Fruit fly (Drosophila melanogaster) whole organism, embryonic: ENCODE data around the gene CG17270.

Experiments used
- CG11398 ChIP-seq: fragments of 200-800 bp; sonication (Bioruptor generic); optimal IDR thresholded peaks from 2 replicates; lab custom pipeline; 2016; ENCODE audit warnings: missing biosample characterization, missing genetic modification characterization
- CG11560 ChIP-seq: fragments of 200-800 bp; sonication (Bioruptor generic); IDR thresholded peaks from 3 replicates; pipeline ENCODE4 v1.3.6; 2022; ENCODE audit warnings: missing biosample characterization, missing genetic modification characterization
- CG12071 ChIP-seq: fragments of 200-800 bp; sonication (Bioruptor generic); optimal IDR thresholded peaks from 3 replicates; lab custom pipeline; 2018; ENCODE audit warnings: missing biosample characterization, mild to moderate bottlenecking, missing genetic modification characterization
- CG12104 ChIP-seq: fragments of 200-800 bp; sonication (Bioruptor generic); optimal IDR thresholded peaks from 3 replicates; lab custom pipeline; 2016; ENCODE audit warnings: missing biosample characterization, missing genetic modification characterization
- CG12659 ChIP-seq: fragments of 200-800 bp; sonication (Bioruptor generic); optimal IDR thresholded peaks from 3 replicates; lab custom pipeline; 2017; ENCODE audit warnings: mild to moderate bottlenecking, missing biosample characterization, missing genetic modification reagents, missing genetic modification characterization
- CG15073 ChIP-seq: fragments of 200-800 bp; sonication (Bioruptor generic); optimal IDR thresholded peaks from 2 replicates; lab custom pipeline; 2016; ENCODE audit warnings: missing biosample characterization, missing genetic modification characterization
- CG15479 ChIP-seq: fragments of 200-800 bp; sonication (Bioruptor generic); optimal IDR thresholded peaks from 3 replicates; lab custom pipeline; 2019; ENCODE audit warnings: missing biosample characterization, mild to moderate bottlenecking, missing genetic modification characterization, moderate library complexity
- CG15514 ChIP-seq: fragments of 200-800 bp; sonication (Bioruptor generic); optimal IDR thresholded peaks from 3 replicates; lab custom pipeline; 2017; ENCODE audit warnings: missing biosample characterization, missing genetic modification characterization, mild to moderate bottlenecking, moderate library complexity, missing genetic modification reagents
- CG15601 ChIP-seq: fragments of 200-800 bp; sonication (Bioruptor generic); optimal IDR thresholded peaks from 3 replicates; lab custom pipeline; 2019; ENCODE audit warnings: missing biosample characterization, mild to moderate bottlenecking, missing genetic modification characterization, moderate library complexity
- CG1602 ChIP-seq: fragments of 200-800 bp; sonication (Bioruptor generic); optimal IDR thresholded peaks from 3 replicates; lab custom pipeline; 2016; ENCODE audit warnings: missing biosample characterization, missing genetic modification characterization
- CG17568 ChIP-seq: fragments of 200-800 bp; sonication (Bioruptor generic); optimal IDR thresholded peaks from 2 replicates; lab custom pipeline; 2018; ENCODE audit warnings: missing biosample characterization, mild to moderate bottlenecking, missing genetic modification characterization, moderate library complexity
- CG30020 ChIP-seq: fragments of 200-800 bp; optimal IDR thresholded peaks from 2 replicates; lab custom pipeline; 2019; ENCODE audit warnings: missing biosample characterization, mild to moderate bottlenecking, missing genetic modification characterization, moderate library complexity
- CG31388 ChIP-seq: fragments of 200-800 bp; sonication (Bioruptor generic); optimal IDR thresholded peaks from 2 replicates; lab custom pipeline; 2016; ENCODE audit warnings: missing biosample characterization, missing genetic modification characterization
- CG32532 ChIP-seq: fragments of 200-800 bp; sonication (Bioruptor generic); IDR thresholded peaks from 2 replicates; pipeline ENCODE4 v1.3.6; 2022; ENCODE audit warnings: missing biosample characterization, missing genetic modification characterization
- CG32772 ChIP-seq: fragments of 200-800 bp; sonication (Bioruptor generic); IDR thresholded peaks from 2 replicates; pipeline ENCODE4 v1.3.6; 2022; ENCODE audit warnings: missing biosample characterization, missing genetic modification characterization
- CG42726 ChIP-seq: fragments of 200-800 bp; sonication (Bioruptor generic); IDR thresholded peaks from 2 replicates; pipeline ENCODE4 v1.3.6; 2022; ENCODE audit warnings: missing biosample characterization, missing genetic modification characterization; ENCODE audit not compliant: partially characterized antibody
- CG4820 ChIP-seq: fragments of 200-800 bp; sonication (Bioruptor generic); optimal IDR thresholded peaks from 3 replicates; lab custom pipeline; 2016; ENCODE audit warnings: missing biosample characterization, missing genetic modification characterization
- CG5180 ChIP-seq: fragments of 200-800 bp; sonication (Bioruptor generic); optimal IDR thresholded peaks from 3 replicates; lab custom pipeline; 2017; ENCODE audit warnings: missing biosample characterization, missing genetic modification characterization, mild to moderate bottlenecking, moderate library complexity, missing genetic modification reagents
- CG5245 ChIP-seq: fragments of 200-800 bp; sonication (Bioruptor generic); optimal IDR thresholded peaks from 3 replicates; lab custom pipeline; 2016; ENCODE audit warnings: missing biosample characterization, missing genetic modification characterization
- CG6854 ChIP-seq: fragments of 200-800 bp; sonication (Bioruptor generic); optimal IDR thresholded peaks from 3 replicates; lab custom pipeline; 2017; ENCODE audit warnings: missing biosample characterization, mild to moderate bottlenecking, missing genetic modification characterization
- CG7786 ChIP-seq: fragments of 200-800 bp; sonication (Bioruptor generic); optimal IDR thresholded peaks from 2 replicates; lab custom pipeline; 2016; ENCODE audit warnings: missing biosample characterization, missing genetic modification characterization
- CG7839 ChIP-seq: fragments of 200-800 bp; sonication (Bioruptor generic); optimal IDR thresholded peaks from 3 replicates; lab custom pipeline; 2018; ENCODE audit warnings: missing biosample characterization, mild to moderate bottlenecking, missing genetic modification characterization, moderate library complexity
- CG9727 ChIP-seq: fragments of 200-800 bp; sonication (Bioruptor generic); optimal IDR thresholded peaks from 3 replicates; lab custom pipeline; 2017; ENCODE audit warnings: missing biosample characterization, mild to moderate bottlenecking, missing genetic modification characterization
- CG9797 ChIP-seq: fragments of 200-800 bp; sonication (Bioruptor generic); optimal IDR thresholded peaks from 3 replicates; lab custom pipeline; 2018; ENCODE audit warnings: missing biosample characterization, mild to moderate bottlenecking, missing genetic modification characterization
- CrebB ChIP-seq: fragments of 200-800 bp; sonication (Bioruptor generic); optimal IDR thresholded peaks from 3 replicates; lab custom pipeline; 2018; ENCODE audit warnings: missing biosample characterization, mild to moderate bottlenecking, missing genetic modification characterization
- Dp ChIP-seq: fragments of 200-800 bp; sonication (Bioruptor generic); optimal IDR thresholded peaks from 2 replicates; lab custom pipeline; 2018; ENCODE audit warnings: missing biosample characterization, mild to moderate bottlenecking, missing genetic modification characterization, moderate library complexity
- Hand ChIP-seq: fragments of 200-800 bp; sonication (Bioruptor generic); optimal IDR thresholded peaks from 2 replicates; lab custom pipeline; 2017; ENCODE audit warnings: mild to moderate bottlenecking, missing biosample characterization, missing genetic modification reagents, missing genetic modification characterization
- Hmx ChIP-seq: fragments of 200-800 bp; sonication (Bioruptor generic); optimal IDR thresholded peaks from 2 replicates; lab custom pipeline; 2016; ENCODE audit warnings: missing biosample characterization, missing genetic modification characterization
- Kr ChIP-seq: fragments of 200-800 bp; sonication (Bioruptor generic); optimal IDR thresholded peaks from 2 replicates; lab custom pipeline; 2017; ENCODE audit warnings: missing biosample characterization, mild to moderate bottlenecking, missing genetic modification characterization
- Lpt ChIP-seq: fragments of >200 bp; optimal IDR thresholded peaks from 2 replicates; lab custom pipeline; 2018; ENCODE audit warnings: missing biosample characterization, missing genetic modification characterization
- MESR4 ChIP-seq: fragments of 200-800 bp; sonication (Bioruptor generic); optimal IDR thresholded peaks from 2 replicates; lab custom pipeline; 2018; ENCODE audit warnings: missing biosample characterization, mild to moderate bottlenecking, missing genetic modification characterization, moderate library complexity
- NC2α ChIP-seq: fragments of 200-800 bp; sonication (Bioruptor generic); optimal IDR thresholded peaks from 2 replicates; lab custom pipeline; 2016; ENCODE audit warnings: missing biosample characterization, missing genetic modification characterization
- PHDP ChIP-seq: fragments of 200-800 bp; sonication (Bioruptor generic); optimal IDR thresholded peaks from 3 replicates; lab custom pipeline; 2018; ENCODE audit warnings: missing biosample characterization, mild to moderate bottlenecking, missing genetic modification characterization, moderate library complexity
- ap ChIP-seq: fragments of 200-800 bp; sonication (Bioruptor generic); IDR thresholded peaks from 2 replicates; pipeline ENCODE4 v1.3.6; 2022; ENCODE audit warnings: missing biosample characterization, missing genetic modification characterization
- cwo ChIP-seq: fragments of 200-800 bp; sonication (Bioruptor generic); optimal IDR thresholded peaks from 3 replicates; lab custom pipeline; 2017; ENCODE audit warnings: missing biosample characterization, missing genetic modification characterization, mild to moderate bottlenecking, moderate library complexity, missing genetic modification reagents
- danr ChIP-seq: fragments of 200-800 bp; sonication (Bioruptor generic); IDR thresholded peaks from 2 replicates; pipeline ENCODE4 v1.3.6; 2022; ENCODE audit warnings: missing biosample characterization, missing genetic modification characterization
- dpn ChIP-seq, 2 experiments: fragments of 200-800 bp; sonication (Bioruptor generic); optimal IDR thresholded peaks; 3 replicates each; lab custom pipeline; 2016; ENCODE audit warnings: missing biosample characterization in 2 of 2, missing genetic modification characterization in 2 of 2
- eyg ChIP-seq: fragments of 200-800 bp; sonication (Bioruptor generic); optimal IDR thresholded peaks from 3 replicates; lab custom pipeline; 2016; ENCODE audit warnings: missing biosample characterization, missing genetic modification characterization
- gsb-n ChIP-seq: fragments of 200-800 bp; sonication (Bioruptor generic); optimal IDR thresholded peaks from 3 replicates; lab custom pipeline; 2018; ENCODE audit warnings: missing biosample characterization, mild to moderate bottlenecking, missing genetic modification characterization
- hkb ChIP-seq, 2 experiments: fragments of 200-800 bp in 1 of 2; fragments of >200 bp in 1 of 2; sonication (Bioruptor generic) in 1 of 2; IDR thresholded peaks in 1 of 2; optimal IDR thresholded peaks in 1 of 2; 2 replicates each; pipeline versions ENCODE4 v1.3.6 to Lab custom; 2017 to 2022; ENCODE audit warnings: missing biosample characterization in 1 of 2, missing genetic modification characterization in 1 of 2
- kah ChIP-seq: fragments of 200-800 bp; sonication (Bioruptor generic); optimal IDR thresholded peaks from 2 replicates; lab custom pipeline; 2018; ENCODE audit warnings: missing biosample characterization, mild to moderate bottlenecking, missing genetic modification characterization
- maf-S ChIP-seq: fragments of 200-800 bp; sonication (Bioruptor generic); optimal IDR thresholded peaks from 2 replicates; lab custom pipeline; 2016; ENCODE audit warnings: missing biosample characterization, missing genetic modification characterization
- nerfin-2 ChIP-seq: fragments of 200-800 bp; sonication (Bioruptor generic); IDR thresholded peaks from 2 replicates; pipeline ENCODE4 v1.3.6; 2022; ENCODE audit warnings: missing biosample characterization, missing genetic modification characterization; ENCODE audit not compliant: partially characterized antibody
- onecut ChIP-seq: fragments of 200-800 bp; sonication (Bioruptor generic); IDR thresholded peaks from 2 replicates; pipeline ENCODE4 v1.3.6; 2022; ENCODE audit warnings: missing biosample characterization, missing genetic modification characterization
- p53 ChIP-seq: fragments of 200-800 bp; sonication (Bioruptor generic); optimal IDR thresholded peaks from 2 replicates; lab custom pipeline; 2016; ENCODE audit warnings: missing biosample characterization, missing genetic modification characterization
- pnt ChIP-seq: fragments of 200-800 bp; sonication (Bioruptor generic); optimal IDR thresholded peaks from 3 replicates; lab custom pipeline; 2016; ENCODE audit warnings: missing biosample characterization, missing genetic modification characterization
- ranshi ChIP-seq: fragments of 200-800 bp; sonication (Bioruptor generic); IDR thresholded peaks from 2 replicates; pipeline ENCODE4 v1.3.6; 2022; ENCODE audit warnings: missing biosample characterization, missing genetic modification characterization
- rib ChIP-seq: fragments of 200-800 bp; sonication (Bioruptor generic); IDR thresholded peaks from 2 replicates; pipeline ENCODE4 v1.3.6; 2022; ENCODE audit warnings: missing biosample characterization, missing genetic modification characterization
- wek ChIP-seq: fragments of 200-800 bp; sonication (Bioruptor generic); optimal IDR thresholded peaks from 3 replicates; lab custom pipeline; 2018; ENCODE audit warnings: missing biosample characterization, mild to moderate bottlenecking, missing genetic modification characterization, moderate library complexity
- zf30C ChIP-seq: fragments of 200-800 bp; sonication (Bioruptor generic); optimal IDR thresholded peaks from 3 replicates; lab custom pipeline; 2018; ENCODE audit warnings: missing biosample characterization, mild to moderate bottlenecking, missing genetic modification characterization

The CG17270 gene

DNA sequence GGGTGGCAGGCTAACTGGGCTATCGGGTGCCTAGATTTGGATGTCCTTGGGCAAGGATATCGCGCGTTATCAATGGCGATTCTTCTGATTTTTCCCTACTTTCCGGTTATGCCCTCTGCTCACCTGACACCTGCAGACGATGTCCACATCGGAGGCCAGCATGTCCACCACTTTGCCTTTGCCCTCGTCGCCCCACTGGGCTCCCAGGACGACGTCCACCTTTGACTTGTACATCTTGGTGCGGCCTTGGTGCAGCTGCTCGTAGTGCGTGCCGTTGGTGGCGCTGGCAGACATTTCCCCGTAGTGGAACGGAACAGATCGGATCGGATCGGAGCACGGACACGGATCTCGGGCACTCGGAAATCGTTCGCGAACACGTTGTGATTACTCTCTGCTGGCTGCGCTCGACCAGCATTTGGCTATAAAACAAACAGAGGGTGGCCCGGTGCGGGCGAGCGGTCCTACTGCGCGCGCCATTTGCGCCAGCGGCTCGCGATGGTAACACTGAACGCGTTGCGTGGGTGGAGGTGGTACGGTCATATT, 11.5 kb upstream of the CG17270 start, which contains the start of gene Adss (continued):
- TF ChIP-seq Hmx (GFP tag; lab: Kevin White, UChicago): no peak
- TF ChIP-seq danr (GFP tag; lab: Robert Waterston, UW): no peak
- TF ChIP-seq CG7839: no peak
- peak; percentile 19 for TF ChIP-seq kah
- peak; percentile 33 for TF ChIP-seq NC2α (GFP tag; lab: Kevin White, UChicago)
- TF ChIP-seq maf-S (GFP tag; lab: Kevin White, UChicago): peak; percentile 4
- peak; percentile 75 for TF ChIP-seq CG12659
- TF ChIP-seq CG15479 (GFP tag; lab: Kevin White, UChicago): peak; percentile 81
- no peak for TF ChIP-seq CG11560
- no peak for TF ChIP-seq nerfin-2 (GFP tag; lab: Robert Waterston, UW)
- peak; percentile 13 for TF ChIP-seq wek
- no peak for TF ChIP-seq gsb-n
- no peak for TF ChIP-seq dpn (GFP tag; optimal IDR thresholded peaks at IDR 0.05; lab: Kevin White, UChicago)
- TF ChIP-seq hkb (optimal IDR thresholded peaks at IDR 0.05; lab: Kevin White, UChicago): no peak
- TF ChIP-seq hkb (GFP tag; IDR thresholded peaks at IDR 0.05; lab: Robert Waterston, UW): peak; percentile 54
- TF ChIP-seq CG15601 (tag; lab: Kevin White, UChicago): no peak
- peak; percentile 60 for TF ChIP-seq CG32532 (GFP tag; lab: Robert Waterston, UW)
- peak; percentile 35; the same call in 1 of the 2 replicates for TF ChIP-seq onecut (GFP tag; lab: Robert Waterston, UW)
- peak; percentile 43 for TF ChIP-seq CG12071
- TF ChIP-seq CG7786: peak; percentile 45
- TF ChIP-seq rib (GFP tag; lab: Robert Waterston, UW): peak; percentile 52; the same call in 1 of the 2 replicates
- TF ChIP-seq ranshi (GFP tag; lab: Robert Waterston, UW): peak; percentile 21; the same call in 1 of the 2 replicates
- peak; percentile 28 for TF ChIP-seq cwo (GFP tag; lab: Kevin White, UChicago)
- TF ChIP-seq CG1602 (GFP tag; lab: Kevin White, UChicago): no peak
- no peak for TF ChIP-seq PHDP (tag; lab: Kevin White, UChicago)
- no peak for TF ChIP-seq CG31388
- no peak for TF ChIP-seq Kr
- peak; percentile 22 for TF ChIP-seq Dp (GFP tag; lab: Kevin White, UChicago)
- no peak for TF ChIP-seq ap (GFP tag; lab: Robert Waterston, UW)
- TF ChIP-seq Lpt (GFP tag; lab: Kevin White, UChicago): peak; percentile 46
- TF ChIP-seq CG9727 (GFP tag; lab: Kevin White, UChicago): peak; percentile 33
- TF ChIP-seq CG5180 (GFP tag; lab: Kevin White, UChicago): peak; percentile 61
- no peak for TF ChIP-seq pnt (GFP tag; lab: Kevin White, UChicago)
- peak; percentile 89 for TF ChIP-seq CG9797 (GFP tag; lab: Kevin White, UChicago)
- peak; percentile 2 for TF ChIP-seq eyg (GFP tag; lab: Kevin White, UChicago)
- peak; percentile 66 for TF ChIP-seq CG15514 (GFP tag; lab: Kevin White, UChicago)
- TF ChIP-seq CG11398 (GFP tag; lab: Kevin White, UChicago): peak; percentile 47
- no peak for TF ChIP-seq CG6854 (GFP tag; lab: Kevin White, UChicago)
- no peak for TF ChIP-seq zf30C
- TF ChIP-seq CG42726 (GFP tag; lab: Robert Waterston, UW): peak; percentile 79
- TF ChIP-seq p53 (GFP tag; lab: Kevin White, UChicago): no peak
- no peak for TF ChIP-seq CG17568 (GFP tag; lab: Kevin White, UChicago)
- TF ChIP-seq CG4820: no peak
- TF ChIP-seq CrebB: no peak
- peak; percentile 47 for TF ChIP-seq Hand (GFP tag; lab: Kevin White, UChicago)
- TF ChIP-seq CG12104: no peak
- TF ChIP-seq CG30020 (tag; lab: Kevin White, UChicago): no peak
- TF ChIP-seq MESR4 (GFP tag; lab: Kevin White, UChicago): peak; percentile 71
- no peak for TF ChIP-seq CG32772 (GFP tag; lab: Robert Waterston, UW)
- no peak for TF ChIP-seq CG5245 (GFP tag; lab: Kevin White, UChicago)
- TF ChIP-seq CG15073 (GFP tag; lab: Kevin White, UChicago): no peak
